Fruit fly (Drosophila melanogaster): ENCODE results near the gene Gale.
A peak's percentile ranks its signal among the peaks of the same experiment; 100 is the strongest.

DNA sequence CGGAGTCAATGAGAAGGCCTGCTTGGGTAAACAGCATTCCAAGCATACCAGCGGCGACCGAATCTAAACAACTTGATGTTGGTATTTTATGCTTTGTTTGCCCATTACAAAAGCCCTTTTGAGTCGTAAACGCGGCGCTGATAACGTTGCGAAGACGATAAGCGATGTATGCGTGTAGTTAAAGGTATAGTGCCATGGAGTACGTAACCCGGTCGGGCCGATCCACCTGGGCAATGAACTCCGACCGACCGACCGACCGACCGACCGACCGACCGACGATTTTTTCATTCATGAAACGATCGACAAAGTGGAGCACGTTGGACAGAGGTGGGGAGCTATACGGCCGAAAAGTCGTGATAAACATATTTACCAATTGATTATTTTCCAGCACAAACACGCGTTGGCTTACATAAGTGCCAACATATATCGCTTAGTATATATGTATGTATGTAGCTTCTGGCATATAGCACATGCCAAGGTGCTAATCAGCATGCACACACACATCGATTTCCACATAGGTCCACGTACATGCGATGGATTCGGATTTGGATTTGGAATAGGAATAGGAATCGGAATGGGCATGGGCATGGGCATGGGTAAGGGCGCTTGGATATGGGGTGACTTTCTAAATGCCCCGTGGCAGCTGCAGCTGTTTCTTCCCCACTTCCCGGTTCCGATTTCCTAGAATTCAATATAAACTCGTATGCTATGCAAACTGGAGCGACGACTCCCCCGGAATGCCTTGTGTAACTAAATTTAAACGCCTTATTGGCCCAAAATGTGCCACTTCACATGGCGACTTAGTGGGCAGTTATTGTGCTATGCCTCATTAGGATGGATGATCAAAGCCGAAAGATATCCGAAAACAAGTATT is 5.3 kb upstream of the Gale start:
- peak; percentile 92 for TF ChIP-seq fkh (GFP tag; optimal IDR thresholded peaks at IDR 0.05)
- no peak for TF ChIP-seq ss (GFP tag; optimal IDR thresholded peaks at IDR 0.05)
- TF ChIP-seq CG1621 (tag; optimal IDR thresholded peaks at IDR 0.05), result no peak
- TF ChIP-seq lz (GFP tag; optimal IDR thresholded peaks at IDR 0.05), result no peak
- no peak for TF ChIP-seq acj6 (GFP tag; optimal IDR thresholded peaks at IDR 0.05)
- no peak for TF ChIP-seq Hr4 (GFP tag; optimal IDR thresholded peaks at IDR 0.05)
- no peak for TF ChIP-seq CG6792 (GFP tag; optimal IDR thresholded peaks at IDR 0.05)

All from whole organism, prepupa.